Fruit fly (Drosophila melanogaster): ENCODE measurements around the gene Gyc89Db.
A peak's percentile ranks its signal among the peaks of the same experiment; 100 is the strongest.

Gene Gyc89Db

DNA sequence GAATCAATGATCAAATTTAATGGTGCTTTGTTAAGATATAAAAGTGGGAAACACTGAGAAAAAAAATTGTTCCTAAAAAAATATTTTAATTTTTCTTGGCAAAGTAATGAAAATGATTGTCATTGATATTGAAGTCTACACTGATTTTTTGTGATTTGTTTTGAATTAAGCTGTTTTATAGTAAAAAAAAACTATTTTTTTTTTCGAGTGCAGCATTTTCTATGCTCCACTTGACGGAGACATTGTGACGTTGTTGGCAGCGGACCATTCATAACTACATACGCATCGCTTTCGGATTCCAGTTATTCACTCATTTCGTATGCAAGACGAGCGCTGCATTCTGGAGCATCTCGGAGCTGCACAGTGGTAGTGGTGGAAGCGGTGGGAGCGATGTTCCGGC is 47.3 kb downstream of the Gyc89Db start (continued):
- TF ChIP-seq crp (GFP tag; optimal IDR thresholded peaks at IDR 0.05) (no peak), CTCF (GFP tag; optimal IDR thresholded peaks at IDR 0.05) (peak; percentile 52), CG1233 (GFP tag; optimal IDR thresholded peaks at IDR 0.05) (peak; percentile 82), sc (optimal IDR thresholded peaks at IDR 0.05) (no peak), sc (GFP tag; optimal IDR thresholded peaks at IDR 0.05) (peak; percentile 14), ab (GFP tag; optimal IDR thresholded peaks at IDR 0.05) (no peak), D19B (GFP tag; optimal IDR thresholded peaks at IDR 0.05) (no peak), CG11696 (GFP tag; IDR thresholded peaks at IDR 0.05) (no peak), Sox100B (GFP tag; optimal IDR thresholded peaks at IDR 0.05) (peak; percentile 84), Atf-2 (GFP tag; optimal IDR thresholded peaks at IDR 0.05) (no peak), Sry-β (GFP tag; optimal IDR thresholded peaks at IDR 0.05) (no peak), CG13894 (tag; optimal IDR thresholded peaks at IDR 0.05) (no peak), exex (tag; optimal IDR thresholded peaks at IDR 0.05) (peak; percentile 5), Nf-YB (GFP tag; optimal IDR thresholded peaks at IDR 0.05) (no peak), CG3726 (GFP tag; IDR thresholded peaks at IDR 0.05) (peak; percentile 38; the same call in 1 of the 3 replicates), CG31441 (GFP tag; IDR thresholded peaks at IDR 0.05) (peak; percentile 92), gcm (GFP tag; optimal IDR thresholded peaks at IDR 0.05) (peak; percentile 69), Hmx (GFP tag; optimal IDR thresholded peaks at IDR 0.05) (no peak), prd (optimal IDR thresholded peaks at IDR 0.05) (no peak), prd (GFP tag; IDR thresholded peaks at IDR 0.05) (peak; percentile 79), Lpt (GFP tag; optimal IDR thresholded peaks at IDR 0.05) (no peak), CG10462 (GFP tag; optimal IDR thresholded peaks at IDR 0.05) (no peak), CG14441 (GFP tag; IDR thresholded peaks at IDR 0.05) (peak; percentile 54; the same call in 1 of the 2 replicates), CG4424 (GFP tag; optimal IDR thresholded peaks at IDR 0.05) (peak; percentile 66), C15 (GFP tag; IDR thresholded peaks at IDR 0.05) (no peak), HmgD (GFP tag; optimal IDR thresholded peaks at IDR 0.05) (no peak), GATAe (GFP tag; conservative IDR thresholded peaks at IDR 0.05) (no peak), CG1832 (GFP tag; optimal IDR thresholded peaks at IDR 0.05) (no peak), CG4617 (GFP tag; optimal IDR thresholded peaks at IDR 0.05; ENCODE audit: borderline replicate concordance) (no peak), Hey (tag; optimal IDR thresholded peaks at IDR 0.05) (no peak), CG13775 (GFP tag; optimal IDR thresholded peaks at IDR 0.05) (peak; percentile 15), az2 (GFP tag; optimal IDR thresholded peaks at IDR 0.05) (peak; percentile 44), ttk (GFP tag; IDR thresholded peaks at IDR 0.05) (peak; percentile 83), CG10543 (GFP tag; optimal IDR thresholded peaks at IDR 0.05) (no peak), org-1 (GFP tag; optimal IDR thresholded peaks at IDR 0.05) (no peak), dimm (GFP tag; IDR thresholded peaks at IDR 0.05) (peak; percentile 55; the same call in 1 of the 2 replicates), CG30403 (GFP tag; optimal IDR thresholded peaks at IDR 0.05) (peak; percentile 70), Bdp1 (GFP tag; optimal IDR thresholded peaks at IDR 0.05) (no peak), Ada2b (GFP tag; IDR thresholded peaks at IDR 0.05) (peak; percentile 62; the same call in 1 of the 2 replicates), Dip2 (GFP tag; IDR thresholded peaks at IDR 0.05) (no peak), hkb (optimal IDR thresholded peaks at IDR 0.05) (no peak), hkb (GFP tag; IDR thresholded peaks at IDR 0.05) (peak; percentile 94), ase (GFP tag; IDR thresholded peaks at IDR 0.05) (peak; percentile 73; the same call in 2 of the 3 replicates), knrl (GFP tag; IDR thresholded peaks at IDR 0.05; ENCODE audit: partially characterized antibody) (no peak), z (GFP tag; IDR thresholded peaks at IDR 0.05) (no peak), Asciz (GFP tag; optimal IDR thresholded peaks at IDR 0.05) (peak; percentile 79), pb (GFP tag; optimal IDR thresholded peaks at IDR 0.05) (no peak), CG9932 (GFP tag; IDR thresholded peaks at IDR 0.05) (no peak), vnd (GFP tag; IDR thresholded peaks at IDR 0.05; ENCODE audit: partially characterized antibody) (no peak), seq (GFP tag; IDR thresholded peaks at IDR 0.05) (peak; percentile 65; the same call in 1 of the 2 replicates), Sry-δ (GFP tag; optimal IDR thresholded peaks at IDR 0.05) (peak; percentile 4), CG10147 (GFP tag; optimal IDR thresholded peaks at IDR 0.05) (peak; percentile 81)

Data from whole organism, embryonic.